Fruit fly (Drosophila melanogaster) whole organism, adult: ENCODE results near the gene Msp300.

Experiments
- CG11617 ChIP-seq: fragments of 200-800 bp; sonication (Bioruptor generic); optimal IDR thresholded peaks from 2 replicates; lab custom pipeline; 2017; ENCODE audit warnings: mild to moderate bottlenecking, missing biosample characterization, missing genetic modification reagents, missing genetic modification characterization
- CG33017 ChIP-seq: fragments of 200-800 bp; sonication (Bioruptor generic); optimal IDR thresholded peaks from 2 replicates; lab custom pipeline; 2018; ENCODE audit warnings: missing biosample characterization, mild to moderate bottlenecking, missing genetic modification characterization, moderate library complexity
- CG7045 ChIP-seq: fragments of 200-800 bp; sonication (Bioruptor generic); optimal IDR thresholded peaks from 2 replicates; lab custom pipeline; 2017; ENCODE audit warnings: missing biosample characterization, mild to moderate bottlenecking, missing genetic modification characterization
- Clk ChIP-seq: fragments of 200-800 bp; sonication (Bioruptor generic); optimal IDR thresholded peaks from 2 replicates; lab custom pipeline; 2017; ENCODE audit warnings: missing biosample characterization, missing genetic modification characterization
- Hr96 ChIP-seq: fragments of 200-800 bp; sonication (Bioruptor generic); optimal IDR thresholded peaks from 2 replicates; lab custom pipeline; 2016; ENCODE audit warnings: missing biosample characterization, missing genetic modification characterization
- kay ChIP-seq: fragments of 200-800 bp; sonication (Bioruptor generic); peaks from one replicate; lab custom pipeline; 2016; ENCODE audit warnings: missing biosample characterization, missing genetic modification characterization, borderline replicate concordance
- pad ChIP-seq: fragments of 200-800 bp; sonication (Bioruptor generic); optimal IDR thresholded peaks from 3 replicates; lab custom pipeline; 2017; ENCODE audit warnings: missing biosample characterization, missing genetic modification characterization, mild to moderate bottlenecking, moderate library complexity, missing genetic modification reagents

- TF ChIP-seq pad (GFP tag; lab: Kevin White, UChicago) (no peak), kay (GFP tag; lab: Kevin White, UChicago) (no peak), Hr96 (GFP tag; lab: Kevin White, UChicago) (no peak), CG7045 (no peak), CG33017 (no peak), CG11617 (GFP tag; lab: Kevin White, UChicago) (no peak), Clk (no peak)
These were observed 3.9 kb upstream of the Msp300 start for dm6 chr2L:5096761-5097160.
